Comparison of ENCODE assay signal across 3 fruit fly cellular contexts in the genomic region with DNA sequence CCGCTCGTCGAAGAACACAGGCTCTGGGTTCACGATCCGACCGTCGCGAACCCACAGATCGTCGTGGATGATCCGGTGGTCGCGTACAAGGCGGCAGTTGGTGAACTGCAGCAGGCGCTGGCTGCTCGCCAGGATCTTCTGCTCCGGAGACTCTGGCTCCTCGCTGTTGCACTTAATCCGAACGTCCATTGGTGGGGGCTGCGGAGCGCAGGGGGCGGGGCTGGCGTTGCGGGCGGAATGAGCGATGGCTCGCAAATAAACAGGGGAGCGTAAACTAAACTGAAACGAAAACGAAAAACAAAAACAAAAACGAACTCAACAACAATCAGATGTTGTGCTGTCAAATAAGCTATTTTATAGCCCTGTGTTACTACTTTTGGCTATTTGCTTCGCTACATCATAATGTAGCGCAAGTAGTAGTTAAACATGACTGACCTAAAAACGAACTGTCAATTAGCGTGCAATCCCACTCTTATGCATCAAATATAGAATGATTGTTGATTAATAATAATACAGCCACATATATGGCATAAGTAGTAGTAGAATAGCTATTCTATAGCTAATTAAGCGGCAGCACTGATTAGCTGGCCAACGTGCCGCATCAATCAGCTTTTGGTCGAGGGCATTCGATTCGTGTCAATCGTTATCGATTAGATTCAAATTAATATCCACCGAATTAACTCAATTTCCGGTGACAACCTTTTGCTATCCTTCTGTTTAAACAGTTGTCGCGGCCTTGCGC.
A peak's percentile ranks its signal among the peaks of the same experiment; 100 is the strongest.
TF ChIP-seq lines count a peak whose summit lies in the region.

A gene (minus strand): TSS at position 351 of the 742 bp plus-strand sequence.

TF ChIP-seq in whole organism, embryonic, 481 proteins besides CTCF, POLR2A, EP300 and RAD21 (continued from another document and continues in another):
- no peak for TF ChIP-seq CG1233 (GFP tag; optimal IDR thresholded peaks at IDR 0.05; lab: Kevin White, UChicago)
- no peak for TF ChIP-seq BtbVII (GFP tag; optimal IDR thresholded peaks at IDR 0.05; lab: Kevin White, UChicago)
- 0 out of 2 replicates have a peak, but pooled peaks have one; percentile 20 for TF ChIP-seq Bgb (GFP tag; IDR thresholded peaks at IDR 0.05; lab: Robert Waterston, UW; ENCODE audit: partially characterized antibody)
- TF ChIP-seq Vsx1 (GFP tag; optimal IDR thresholded peaks at IDR 0.05; lab: Kevin White, UChicago) = no peak
- no peak for TF ChIP-seq CG3847 (GFP tag; IDR thresholded peaks at IDR 0.05; lab: Robert Waterston, UW)
- TF ChIP-seq da (GFP tag; optimal IDR thresholded peaks at IDR 0.05; lab: Kevin White, UChicago) = no peak
- TF ChIP-seq h (optimal IDR thresholded peaks at IDR 0.05; lab: Kevin White, UChicago) = no peak
- TF ChIP-seq stc (GFP tag; IDR thresholded peaks at IDR 0.05; lab: Robert Waterston, UW) = no peak
- no peak for TF ChIP-seq CG8765 (GFP tag; IDR thresholded peaks at IDR 0.05; lab: Robert Waterston, UW)
- TF ChIP-seq Atf3 (GFP tag; optimal IDR thresholded peaks at IDR 0.05; lab: Kevin White, UChicago) = no peak
- peak; percentile 22 for TF ChIP-seq maf-S (GFP tag; optimal IDR thresholded peaks at IDR 0.05; lab: Kevin White, UChicago)
- peak; percentile 15 for TF ChIP-seq CG9797 (GFP tag; optimal IDR thresholded peaks at IDR 0.05; lab: Kevin White, UChicago)
- TF ChIP-seq ac (GFP tag; optimal IDR thresholded peaks at IDR 0.05; lab: Kevin White, UChicago) = no peak
- TF ChIP-seq CG30020 (tag; optimal IDR thresholded peaks at IDR 0.05; lab: Kevin White, UChicago) = peak; percentile 57
- no peak for TF ChIP-seq fru (optimal IDR thresholded peaks at IDR 0.05; lab: Kevin White, UChicago)
- TF ChIP-seq Hsf (GFP tag; optimal IDR thresholded peaks at IDR 0.05; lab: Kevin White, UChicago) = peak; percentile 53
- no peak for TF ChIP-seq br (optimal IDR thresholded peaks at IDR 0.05; lab: Kevin White, UChicago)
- TF ChIP-seq HLH54F (GFP tag; optimal IDR thresholded peaks at IDR 0.05; lab: Kevin White, UChicago) = peak; percentile 35
- TF ChIP-seq p53 (GFP tag; optimal IDR thresholded peaks at IDR 0.05; lab: Kevin White, UChicago) = no peak
- no peak for TF ChIP-seq CG14441 (GFP tag; IDR thresholded peaks at IDR 0.05; lab: Robert Waterston, UW)
- peak; percentile 22 for TF ChIP-seq repo (GFP tag; optimal IDR thresholded peaks at IDR 0.05; lab: Kevin White, UChicago)
- TF ChIP-seq insv (GFP tag; optimal IDR thresholded peaks at IDR 0.05; lab: Kevin White, UChicago) = peak in 1 of 2 experiments; percentile 5
- peak; percentile 74 for TF ChIP-seq Sin3A (optimal IDR thresholded peaks at IDR 0.05; lab: Kevin White, UChicago)
- no peak for TF ChIP-seq run (tag; optimal IDR thresholded peaks at IDR 0.05; lab: Kevin White, UChicago)
- TF ChIP-seq CG10959 (GFP tag; IDR thresholded peaks at IDR 0.05; lab: Robert Waterston, UW) = no peak
- no peak for TF ChIP-seq CG4730 (GFP tag; IDR thresholded peaks at IDR 0.05; lab: Robert Waterston, UW)
- TF ChIP-seq CG6854 (GFP tag; optimal IDR thresholded peaks at IDR 0.05; lab: Kevin White, UChicago) = no peak
- no peak for TF ChIP-seq CkIIα-i1 (GFP tag; IDR thresholded peaks at IDR 0.05; lab: Robert Waterston, UW)
- no peak for TF ChIP-seq ranshi (GFP tag; IDR thresholded peaks at IDR 0.05; lab: Robert Waterston, UW)
- TF ChIP-seq CG11695 (GFP tag; IDR thresholded peaks at IDR 0.05; lab: Robert Waterston, UW) = no peak
- TF ChIP-seq kay (GFP tag; optimal IDR thresholded peaks at IDR 0.05; lab: Kevin White, UChicago) = no peak
- TF ChIP-seq bab2 (GFP tag; optimal IDR thresholded peaks at IDR 0.05; lab: Kevin White, UChicago) = peak; percentile 35
- TF ChIP-seq CG10979 (tag; optimal IDR thresholded peaks at IDR 0.05; lab: Kevin White, UChicago) = no peak
- no peak for TF ChIP-seq CG31365 (tag; optimal IDR thresholded peaks at IDR 0.05; lab: Kevin White, UChicago)
- TF ChIP-seq CG10321 (GFP tag; IDR thresholded peaks at IDR 0.05; lab: Robert Waterston, UW) = no peak
- no peak for TF ChIP-seq gcm2 (GFP tag; optimal IDR thresholded peaks at IDR 0.05; lab: Kevin White, UChicago)
- TF ChIP-seq Aef1 (GFP tag; IDR thresholded peaks at IDR 0.05; lab: Robert Waterston, UW) = peak; percentile 50; the same call in 2 of the 3 replicates
- TF ChIP-seq CG12391 (tag; optimal IDR thresholded peaks at IDR 0.05; lab: Kevin White, UChicago) = peak; percentile 49
- no peak for TF ChIP-seq Optix (GFP tag; IDR thresholded peaks at IDR 0.05; lab: Robert Waterston, UW)
- TF ChIP-seq CG31441 (GFP tag; IDR thresholded peaks at IDR 0.05; lab: Robert Waterston, UW) = 0 out of 2 replicates have a peak, but pooled peaks have one; percentile 16
- no peak for TF ChIP-seq danr (GFP tag; IDR thresholded peaks at IDR 0.05; lab: Robert Waterston, UW)
- TF ChIP-seq CG2678 (tag; optimal IDR thresholded peaks at IDR 0.05; lab: Kevin White, UChicago) = no peak

TF ChIP-seq in whole organism, prepupa, 60 proteins besides CTCF, POLR2A, EP300 and RAD21 (continued from another document):
- TF ChIP-seq esn (GFP tag; optimal IDR thresholded peaks at IDR 0.05; lab: Kevin White, UChicago) (no peak), CG16779 (tag; optimal IDR thresholded peaks at IDR 0.05; lab: Kevin White, UChicago) (no peak), CG11294 (GFP tag; IDR thresholded peaks at IDR 0.05; lab: Robert Waterston, UW) (no peak), Smox (GFP tag; optimal IDR thresholded peaks at IDR 0.05; lab: Kevin White, UChicago) (no peak), CG3032 (tag; optimal IDR thresholded peaks at IDR 0.05; lab: Kevin White, UChicago) (peak; percentile 1), CG10669 (GFP tag; optimal IDR thresholded peaks at IDR 0.05; lab: Kevin White, UChicago) (no peak), CG8632 (GFP tag; optimal IDR thresholded peaks at IDR 0.05; lab: Kevin White, UChicago) (no peak), CG34406 (GFP tag; optimal IDR thresholded peaks at IDR 0.05; lab: Kevin White, UChicago) (no peak), Met (GFP tag; optimal IDR thresholded peaks at IDR 0.05; lab: Kevin White, UChicago) (peak; percentile 24), Sox102F (GFP tag; optimal IDR thresholded peaks at IDR 0.05; lab: Kevin White, UChicago) (no peak), Blimp-1 (GFP tag; optimal IDR thresholded peaks at IDR 0.05; lab: Kevin White, UChicago) (no peak), dsx (GFP tag; optimal IDR thresholded peaks at IDR 0.05; lab: Kevin White, UChicago; ENCODE audit: poor library complexity, severe bottlenecking) (no peak), CG10631 (GFP tag; optimal IDR thresholded peaks at IDR 0.05; lab: Kevin White, UChicago) (peak; percentile 7), CG31627 (GFP tag; optimal IDR thresholded peaks at IDR 0.05; lab: Kevin White, UChicago) (peak; percentile 29), CG32006 (GFP tag; optimal IDR thresholded peaks at IDR 0.05; lab: Kevin White, UChicago) (peak; percentile 25), CG6276 (GFP tag; optimal IDR thresholded peaks at IDR 0.05; lab: Kevin White, UChicago) (no peak), Hr39 (GFP tag; optimal IDR thresholded peaks at IDR 0.05; lab: Kevin White, UChicago) (peak; percentile 31), CG11762 (GFP tag; optimal IDR thresholded peaks at IDR 0.05; lab: Kevin White, UChicago; ENCODE audit: insufficient read depth) (no peak), Lpt (GFP tag; optimal IDR thresholded peaks at IDR 0.05; lab: Kevin White, UChicago) (no peak), spab (GFP tag; optimal IDR thresholded peaks at IDR 0.05; lab: Kevin White, UChicago) (no peak), acj6 (GFP tag; optimal IDR thresholded peaks at IDR 0.05; lab: Kevin White, UChicago) (peak; percentile 1), fd59A (GFP tag; optimal IDR thresholded peaks at IDR 0.05; lab: Kevin White, UChicago) (no peak), CG8119 (GFP tag; IDR thresholded peaks at IDR 0.05; lab: Robert Waterston, UW) (no peak), cyc (GFP tag; optimal IDR thresholded peaks at IDR 0.05; lab: Kevin White, UChicago) (no peak), lz (GFP tag; optimal IDR thresholded peaks at IDR 0.05; lab: Kevin White, UChicago) (peak; percentile 38), Hr38 (GFP tag; optimal IDR thresholded peaks at IDR 0.05; lab: Kevin White, UChicago) (no peak), Eip75B (GFP tag; optimal IDR thresholded peaks at IDR 0.05; lab: Kevin White, UChicago) (peak; percentile 20), CG7368 (GFP tag; optimal IDR thresholded peaks at IDR 0.05; lab: Kevin White, UChicago) (no peak), salr (GFP tag; optimal IDR thresholded peaks at IDR 0.05; lab: Kevin White, UChicago) (no peak), CG11902 (GFP tag; optimal IDR thresholded peaks at IDR 0.05; lab: Kevin White, UChicago) (no peak), CG6792 (GFP tag; optimal IDR thresholded peaks at IDR 0.05; lab: Kevin White, UChicago) (no peak), Ets21C (GFP tag; optimal IDR thresholded peaks at IDR 0.05; lab: Kevin White, UChicago) (no peak), Eip93F (GFP tag; optimal IDR thresholded peaks at IDR 0.05; lab: Kevin White, UChicago) (no peak), CG6163 (GFP tag; IDR thresholded peaks at IDR 0.05; lab: Robert Waterston, UW) (no peak), Hr4 (GFP tag; optimal IDR thresholded peaks at IDR 0.05; lab: Kevin White, UChicago) (peak; percentile 26), pdm3 (GFP tag; optimal IDR thresholded peaks at IDR 0.05; lab: Kevin White, UChicago) (peak; percentile 13), eg (GFP tag; IDR thresholded peaks at IDR 0.05; lab: Robert Waterston, UW) (no peak), Ets96B (tag; optimal IDR thresholded peaks at IDR 0.05; lab: Kevin White, UChicago) (peak; percentile 25), svp (GFP tag; lab: Kevin White, UChicago) (peak; percentile 57)

TF ChIP-seq in whole organism, wandering third instar larva, 38 proteins besides CTCF, POLR2A, EP300 and RAD21 (continued from another document):
- no peak for TF ChIP-seq dl (GFP tag; optimal IDR thresholded peaks at IDR 0.05; lab: Kevin White, UChicago; ENCODE audit: insufficient read depth in 1 of 2, partially characterized antibody in 2 of 2)
- no peak for TF ChIP-seq dsf (GFP tag; optimal IDR thresholded peaks at IDR 0.05; lab: Kevin White, UChicago; ENCODE audit: borderline replicate concordance)
- no peak for TF ChIP-seq N (GFP tag; optimal IDR thresholded peaks at IDR 0.05; lab: Kevin White, UChicago)
- no peak for TF ChIP-seq CrebA (GFP tag; optimal IDR thresholded peaks at IDR 0.05; lab: Kevin White, UChicago; ENCODE audit: borderline replicate concordance)
- TF ChIP-seq Dfd (GFP tag; optimal IDR thresholded peaks at IDR 0.05; lab: Kevin White, UChicago) = no peak
- TF ChIP-seq woc (GFP tag; optimal IDR thresholded peaks at IDR 0.05; lab: Kevin White, UChicago) = peak; percentile 90
- TF ChIP-seq Sp1 (GFP tag; optimal IDR thresholded peaks at IDR 0.05; lab: Kevin White, UChicago) = peak; percentile 24
- no peak for TF ChIP-seq brk (GFP tag; optimal IDR thresholded peaks at IDR 0.05; lab: Kevin White, UChicago)
- peak; percentile 10 for TF ChIP-seq CG9705 (GFP tag; optimal IDR thresholded peaks at IDR 0.05; lab: Kevin White, UChicago)
- TF ChIP-seq Hr78 (GFP tag; optimal IDR thresholded peaks at IDR 0.05; lab: Kevin White, UChicago) = no peak
- TF ChIP-seq foxo (GFP tag; optimal IDR thresholded peaks at IDR 0.05; lab: Kevin White, UChicago) = peak in 1 of 2 experiments; percentile 15
- TF ChIP-seq sv (GFP tag; optimal IDR thresholded peaks at IDR 0.05; lab: Kevin White, UChicago) = peak; percentile 6
- TF ChIP-seq br (GFP tag; optimal IDR thresholded peaks at IDR 0.05; lab: Kevin White, UChicago) = no peak
- no peak for TF ChIP-seq Hnf4 (GFP tag; optimal IDR thresholded peaks at IDR 0.05; lab: Kevin White, UChicago)
- no peak for TF ChIP-seq Mio (GFP tag; optimal IDR thresholded peaks at IDR 0.05; lab: Kevin White, UChicago)
- no peak for TF ChIP-seq Abd-B (GFP tag; optimal IDR thresholded peaks at IDR 0.05; lab: Kevin White, UChicago)
